Worm (Caenorhabditis elegans) whole organism, young adult: ENCODE data around the gene gphr-2.
A peak's percentile ranks its signal among the peaks of the same experiment; 100 is the strongest.

Source experiments
- B0336.3 ChIP-seq: fragments of 200-800 bp; sonication (Bioruptor generic); IDR thresholded peaks from 2 replicates; pipeline ENCODE4 v1.3.6; 2022; ENCODE audit warnings: missing genetic modification characterization, missing compliant biosample characterization
- C17E4.6 ChIP-seq: fragments of 200-800 bp; sonication (Bioruptor generic); IDR thresholded peaks from 2 replicates; pipeline ENCODE4 v1.3.6; 2022; ENCODE audit warnings: missing genetic modification reagents, missing genetic modification characterization, missing compliant biosample characterization
- F57A8.1 ChIP-seq: fragments of 200-800 bp; sonication (Bioruptor generic); optimal IDR thresholded peaks from 2 replicates; lab custom pipeline; 2018; ENCODE audit warnings: mild to moderate bottlenecking, missing genetic modification characterization, moderate library complexity, missing compliant biosample characterization
- K11D2.4 ChIP-seq: fragments of 200-800 bp; sonication (Bioruptor generic); IDR thresholded peaks from 2 replicates; pipeline ENCODE4 v1.3.6; 2022; ENCODE audit warnings: missing genetic modification reagents, missing genetic modification characterization, missing compliant biosample characterization
- K12H6.12 ChIP-seq: fragments of 200-800 bp; sonication (Bioruptor generic); optimal IDR thresholded peaks from 2 replicates; lab custom pipeline; 2018; ENCODE audit warnings: mild to moderate bottlenecking, missing genetic modification characterization, missing compliant biosample characterization
- Y53G8AR.9 ChIP-seq: fragments of 200-800 bp; sonication (Bioruptor generic); conservative IDR thresholded peaks from 2 replicates; pipeline ENCODE4 v1.3.6; 2022; ENCODE audit warnings: missing genetic modification reagents, missing genetic modification characterization, missing compliant biosample characterization
- Y56A3A.18 ChIP-seq: fragments of 200-800 bp; sonication (Bioruptor generic); IDR thresholded peaks from 2 replicates; pipeline ENCODE4 v1.3.6; 2022; ENCODE audit warnings: missing genetic modification reagents, missing genetic modification characterization, missing compliant biosample characterization
- Y67H2A.10 ChIP-seq: fragments of 200-800 bp; sonication (Bioruptor generic); conservative IDR thresholded peaks from 2 replicates; pipeline ENCODE4 v1.3.6; 2022; ENCODE audit warnings: missing genetic modification reagents, missing genetic modification characterization, missing compliant biosample characterization
- akir-1 ChIP-seq: fragments of 200-800 bp; sonication (Bioruptor generic); optimal IDR thresholded peaks from 2 replicates; lab custom pipeline; 2018; ENCODE audit warnings: mild to moderate bottlenecking, missing genetic modification characterization, moderate library complexity, missing compliant biosample characterization
- atf-7 ChIP-seq: sonication (generic microtip); optimal IDR thresholded peaks from 2 replicates; lab custom pipeline; 2017; ENCODE audit warnings: mild to moderate bottlenecking, missing genetic modification characterization, missing compliant biosample characterization
- attf-5 ChIP-seq: fragments of 200-800 bp; sonication (Bioruptor generic); optimal IDR thresholded peaks from 2 replicates; lab custom pipeline; 2018; ENCODE audit warnings: mild to moderate bottlenecking, missing genetic modification characterization, missing compliant biosample characterization
- bed-1 ChIP-seq: fragments of 200-800 bp; sonication (Bioruptor generic); IDR thresholded peaks from 2 replicates; pipeline ENCODE4 v1.3.6; 2022; ENCODE audit warnings: missing genetic modification reagents, missing genetic modification characterization, missing compliant biosample characterization
- cebp-2 ChIP-seq: fragments of 200-800 bp; sonication (Bioruptor generic); IDR thresholded peaks from 2 replicates; pipeline ENCODE4 v1.3.6; 2022; ENCODE audit warnings: missing genetic modification characterization, missing compliant biosample characterization
- ceh-100 ChIP-seq: fragments of 200-800 bp; sonication (Bioruptor generic); IDR thresholded peaks from 2 replicates; pipeline ENCODE4 v1.3.6; 2022; ENCODE audit warnings: missing genetic modification reagents, missing genetic modification characterization, missing compliant biosample characterization
- ceh-27 ChIP-seq: fragments of 200-800 bp; sonication (Bioruptor generic); optimal IDR thresholded peaks from 2 replicates; lab custom pipeline; 2018; ENCODE audit warnings: mild to moderate bottlenecking, missing genetic modification characterization, moderate library complexity, missing compliant biosample characterization
- ceh-40 ChIP-seq: fragments of 200-800 bp; sonication (Bioruptor generic); IDR thresholded peaks from 2 replicates; pipeline ENCODE4 v1.3.6; 2022; ENCODE audit warnings: missing genetic modification characterization, missing compliant biosample characterization
- ceh-58 ChIP-seq: fragments of 200-800 bp; sonication (Bioruptor generic); IDR thresholded peaks from 2 replicates; pipeline ENCODE4 v1.3.6; 2022; ENCODE audit warnings: missing genetic modification characterization, missing compliant biosample characterization
- chd-7 ChIP-seq: sonication (generic microtip); optimal IDR thresholded peaks from 2 replicates; lab custom pipeline; 2016; ENCODE audit warnings: mild to moderate bottlenecking, missing genetic modification characterization, moderate library complexity, missing compliant biosample characterization
- die-1 ChIP-seq: sonication (generic microtip); optimal IDR thresholded peaks from 2 replicates; lab custom pipeline; 2016; ENCODE audit warnings: missing genotype, mild to moderate bottlenecking, missing genetic modification characterization, missing compliant biosample characterization
- dox-1 ChIP-seq: fragments of 200-800 bp; sonication (Bioruptor generic); IDR thresholded peaks from 2 replicates; pipeline ENCODE4 v1.3.6; 2022; ENCODE audit warnings: missing genetic modification reagents, missing genetic modification characterization, missing compliant biosample characterization
- dpff-1 ChIP-seq: sonication (generic microtip); optimal IDR thresholded peaks from 2 replicates; lab custom pipeline; 2017; ENCODE audit warnings: mild to moderate bottlenecking, missing genetic modification characterization, missing compliant biosample characterization
- efl-1 ChIP-seq: fragments of 150-350 bp; optimal IDR thresholded peaks from 2 replicates; lab custom pipeline; 2014; ENCODE audit warnings: missing biosample characterization, missing genetic modification reagents, missing genetic modification characterization
- ekl-4 ChIP-seq: fragments of 200-800 bp; sonication (Bioruptor generic); IDR thresholded peaks from 2 replicates; pipeline ENCODE4 v1.3.6; 2022; ENCODE audit warnings: missing genetic modification reagents, missing genetic modification characterization, missing compliant biosample characterization
- gei-17 ChIP-seq: fragments of 200-800 bp; sonication (Bioruptor generic); optimal IDR thresholded peaks from 2 replicates; lab custom pipeline; 2018; ENCODE audit warnings: mild to moderate bottlenecking, missing genetic modification characterization, missing compliant biosample characterization
- hmg-1.2 ChIP-seq: fragments of 200-800 bp; sonication (Bioruptor generic); IDR thresholded peaks from 2 replicates; pipeline ENCODE4 v1.3.6; 2022; ENCODE audit warnings: missing genetic modification reagents, missing genetic modification characterization, missing compliant biosample characterization
- hmg-20 ChIP-seq: fragments of 200-800 bp; sonication (Bioruptor generic); IDR thresholded peaks from 2 replicates; pipeline ENCODE4 v1.3.6; 2022; ENCODE audit warnings: missing genetic modification reagents, missing genetic modification characterization, missing compliant biosample characterization
- let-607 ChIP-seq, 2 experiments: fragments of 200-800 bp in 1 of 2; sonication (Bioruptor generic) in 1 of 2; sonication (generic microtip) in 1 of 2; optimal IDR thresholded peaks; 2 replicates each; lab custom pipeline; 2016 to 2018; ENCODE audit warnings: mild to moderate bottlenecking in 2 of 2, missing compliant biosample characterization in 2 of 2, missing genetic modification characterization in 2 of 2, moderate library complexity in 2 of 2, missing genotype in 1 of 2
- lin-40 ChIP-seq: sonication (generic microtip); optimal IDR thresholded peaks from 2 replicates; lab custom pipeline; 2016; ENCODE audit warnings: missing genetic modification characterization, mild to moderate bottlenecking, missing compliant biosample characterization, missing genotype, missing genetic modification reagents
- lir-1 ChIP-seq: fragments of 200-800 bp; sonication (Bioruptor generic); conservative IDR thresholded peaks from 2 replicates; pipeline ENCODE4 v1.3.6; 2022; ENCODE audit warnings: missing genetic modification reagents, missing genetic modification characterization, missing compliant biosample characterization
- madf-10 ChIP-seq: sonication (generic microtip); optimal IDR thresholded peaks from 2 replicates; lab custom pipeline; 2016; ENCODE audit warnings: mild to moderate bottlenecking, missing genetic modification characterization, missing compliant biosample characterization
- mcd-1 ChIP-seq: fragments of 200-800 bp; sonication (Bioruptor generic); IDR thresholded peaks from 2 replicates; pipeline ENCODE4 v1.3.6; 2022; ENCODE audit warnings: missing genetic modification reagents, missing genetic modification characterization, missing compliant biosample characterization
- nfyb-1 ChIP-seq: fragments of 200-800 bp; sonication (Bioruptor generic); IDR thresholded peaks from 2 replicates; pipeline ENCODE4 v1.3.6; 2022; ENCODE audit warnings: missing genetic modification reagents, missing genetic modification characterization, missing compliant biosample characterization
- nhr-80 ChIP-seq: sonication (generic microtip); optimal IDR thresholded peaks from 2 replicates; lab custom pipeline; 2016; ENCODE audit warnings: missing genetic modification characterization, missing compliant biosample characterization
- nhr-90 ChIP-seq: sonication (generic microtip); optimal IDR thresholded peaks from 2 replicates; lab custom pipeline; 2016; ENCODE audit warnings: missing genotype, mild to moderate bottlenecking, missing genetic modification characterization, missing compliant biosample characterization
- pbrm-1 ChIP-seq: fragments of 200-800 bp; sonication (Bioruptor generic); IDR thresholded peaks from 2 replicates; pipeline ENCODE4 v1.3.6; 2022; ENCODE audit warnings: missing genetic modification reagents, missing genetic modification characterization, missing compliant biosample characterization
- pha-4 ChIP-seq: fragments of 150-350 bp; sonication (generic microtip); optimal IDR thresholded peaks from 2 replicates; lab custom pipeline; 2014; ENCODE audit warnings: missing biosample characterization, missing genetic modification reagents, missing genetic modification characterization
- rec-8 ChIP-seq, 2 experiments: sonication (generic microtip); optimal IDR thresholded peaks; 2 replicates each; lab custom pipeline; 2016; ENCODE audit warnings: mild to moderate bottlenecking in 2 of 2, missing genetic modification characterization in 2 of 2, missing genetic modification reagents in 2 of 2, missing genotype in 2 of 2, missing biosample characterization in 1 of 2, missing compliant biosample characterization in 1 of 2, moderate library complexity in 1 of 2
- somi-1 ChIP-seq: fragments of 200-800 bp; sonication (Bioruptor generic); optimal IDR thresholded peaks from 2 replicates; lab custom pipeline; 2018; ENCODE audit warnings: mild to moderate bottlenecking, missing genetic modification characterization, missing compliant biosample characterization
- unc-62 ChIP-seq: fragments of 150-350 bp; optimal IDR thresholded peaks from 2 replicates; lab custom pipeline; 2014; ENCODE audit warnings: missing biosample characterization, missing genetic modification reagents, missing genetic modification characterization
- zfh-2 ChIP-seq: fragments of 200-800 bp; sonication (Bioruptor generic); conservative IDR thresholded peaks from 2 replicates; pipeline ENCODE4 v1.3.6; 2022; ENCODE audit warnings: missing genetic modification reagents, missing genetic modification characterization, missing compliant biosample characterization
- ztf-22 ChIP-seq: fragments of 200-800 bp; sonication (Bioruptor generic); optimal IDR thresholded peaks from 2 replicates; lab custom pipeline; 2018; ENCODE audit warnings: mild to moderate bottlenecking, missing genetic modification characterization, moderate library complexity, missing compliant biosample characterization
- ztf-26 ChIP-seq: sonication (generic microtip); optimal IDR thresholded peaks from 2 replicates; lab custom pipeline; 2017; ENCODE audit warnings: missing genetic modification characterization, missing compliant biosample characterization
- ztf-6 ChIP-seq: fragments of 200-800 bp; sonication (Bioruptor generic); IDR thresholded peaks from 2 replicates; pipeline ENCODE4 v1.3.6; 2022; ENCODE audit warnings: missing genetic modification reagents, missing genetic modification characterization, missing compliant biosample characterization

The gphr-2 gene

ce11 chrX:14297209-14297608 lies 10.4 kb downstream of the gphr-2 start:
- peak; percentile 56 for TF ChIP-seq nhr-80
- TF ChIP-seq die-1 (tag; lab: Kevin White, UChicago), result peak; percentile 16
- no peak; the same call in 1 of the 2 replicates for TF ChIP-seq hmg-20 (GFP tag; lab: Robert Waterston, UW)
- no peak for TF ChIP-seq akir-1
- no peak for TF ChIP-seq ceh-58 (GFP tag; lab: Robert Waterston, UW)
- TF ChIP-seq K11D2.4 (GFP tag; lab: Robert Waterston, UW), result 0 out of 2 replicates have a peak, but pooled peaks have one; percentile 29
- TF ChIP-seq rec-8 (tag; optimal IDR thresholded peaks at IDR 0.05; lab: Kevin White, UChicago), result no peak
- TF ChIP-seq pha-4 (tag; lab: Kevin White, UChicago), result no peak
- TF ChIP-seq mcd-1 (GFP tag; lab: Robert Waterston, UW), result peak; percentile 60
- no peak for TF ChIP-seq Y53G8AR.9
- TF ChIP-seq K12H6.12, result peak; percentile 62
- TF ChIP-seq ceh-27 (GFP tag; lab: Kevin White, UChicago), result peak; percentile 77
- peak; percentile 93 for TF ChIP-seq zfh-2 (GFP tag; lab: Robert Waterston, UW)
- TF ChIP-seq ceh-100 (GFP tag; lab: Robert Waterston, UW), result no peak
- TF ChIP-seq B0336.3, result no peak; the same call in 1 of the 2 replicates
- peak; percentile 6 for TF ChIP-seq efl-1
- TF ChIP-seq F57A8.1, result no peak
- no peak for TF ChIP-seq C17E4.6 (GFP tag; lab: Robert Waterston, UW)
- TF ChIP-seq nhr-90 (tag; lab: Kevin White, UChicago), result no peak
- TF ChIP-seq ceh-40, result no peak
- peak; percentile 9 to 24 for TF ChIP-seq let-607 (tag; optimal IDR thresholded peaks at IDR 0.05; lab: Kevin White, UChicago)
- TF ChIP-seq dox-1 (GFP tag; lab: Robert Waterston, UW), result peak; percentile 75; the same call in 1 of the 2 replicates
- no peak for TF ChIP-seq Y67H2A.10 (GFP tag; lab: Robert Waterston, UW)
- peak; percentile 31 for TF ChIP-seq gei-17 (GFP tag; lab: Kevin White, UChicago)
- TF ChIP-seq lin-40 (tag; lab: Kevin White, UChicago), result peak; percentile 74
- TF ChIP-seq ztf-26, result no peak
- TF ChIP-seq unc-62, result peak; percentile 26
- 0 out of 2 replicates have a peak, but pooled peaks have one; percentile 43 for TF ChIP-seq ekl-4 (GFP tag; lab: Robert Waterston, UW)
- TF ChIP-seq attf-5 (GFP tag; lab: Kevin White, UChicago), result peak; percentile 75
- TF ChIP-seq nfyb-1 (GFP tag; lab: Robert Waterston, UW), result peak; percentile 82
- peak; percentile 45 for TF ChIP-seq somi-1 (GFP tag; lab: Kevin White, UChicago)
- no peak for TF ChIP-seq atf-7
- 0 out of 2 replicates have a peak, but pooled peaks have one; percentile 69 for TF ChIP-seq cebp-2 (GFP tag; lab: Robert Waterston, UW)
- peak; percentile 36 for TF ChIP-seq madf-10 (tag; lab: Kevin White, UChicago)
- TF ChIP-seq Y56A3A.18 (GFP tag; lab: Robert Waterston, UW), result 0 out of 2 replicates have a peak, but pooled peaks have one; percentile 17
- TF ChIP-seq lir-1 (GFP tag; lab: Robert Waterston, UW), result peak; percentile 20; the same call in 1 of the 2 replicates
- TF ChIP-seq bed-1 (GFP tag; lab: Robert Waterston, UW), result no peak
- peak; percentile 5 for TF ChIP-seq ztf-22
- TF ChIP-seq pbrm-1 (GFP tag; lab: Robert Waterston, UW), result 0 out of 2 replicates have a peak, but pooled peaks have one; percentile 43
- no peak for TF ChIP-seq dpff-1 (tag; lab: Kevin White, UChicago)
- peak; percentile 88 for TF ChIP-seq hmg-1.2
- TF ChIP-seq ztf-6, result no peak
- TF ChIP-seq chd-7 (tag; lab: Kevin White, UChicago), result peak; percentile 28
